Fruit fly (Drosophila melanogaster) whole organism, prepupa: ENCODE measurements around the gene CG14641.

Source experiments
- Blimp-1 ChIP-seq: fragments of 200-800 bp; sonication (Bioruptor generic); optimal IDR thresholded peaks from 3 replicates; lab custom pipeline; 2017; ENCODE audit warnings: missing biosample characterization, missing genetic modification characterization, mild to moderate bottlenecking, moderate library complexity, missing genetic modification reagents
- CG10631 ChIP-seq: fragments of 200-800 bp; sonication (Bioruptor generic); optimal IDR thresholded peaks from 2 replicates; lab custom pipeline; 2016; ENCODE audit warnings: missing biosample characterization, missing genetic modification characterization
- CG11294 ChIP-seq: fragments of 200-800 bp; sonication (Bioruptor generic); IDR thresholded peaks from 2 replicates; pipeline ENCODE4 v1.3.6; 2022; ENCODE audit warnings: missing biosample characterization, missing genetic modification characterization
- CG11762 ChIP-seq: fragments of 200-800 bp; sonication (Bioruptor generic); optimal IDR thresholded peaks from 3 replicates; lab custom pipeline; 2016; ENCODE audit warnings: missing biosample characterization, missing genetic modification characterization; ENCODE audit not compliant: insufficient read depth
- CG11902 ChIP-seq: fragments of 200-800 bp; sonication (Bioruptor generic); optimal IDR thresholded peaks from 3 replicates; lab custom pipeline; 2016; ENCODE audit warnings: missing biosample characterization, missing genetic modification characterization
- CG31627 ChIP-seq: fragments of 200-800 bp; sonication (Bioruptor generic); optimal IDR thresholded peaks from 3 replicates; lab custom pipeline; 2016; ENCODE audit warnings: missing biosample characterization, missing genetic modification characterization
- CG32006 ChIP-seq: fragments of 200-800 bp; sonication (Bioruptor generic); optimal IDR thresholded peaks from 3 replicates; lab custom pipeline; 2017; ENCODE audit warnings: missing biosample characterization, mild to moderate bottlenecking, missing genetic modification characterization
- CG6276 ChIP-seq: fragments of 200-800 bp; sonication (Bioruptor generic); optimal IDR thresholded peaks from 2 replicates; lab custom pipeline; 2017; ENCODE audit warnings: missing biosample characterization, mild to moderate bottlenecking, missing genetic modification characterization
- CG6792 ChIP-seq: fragments of 200-800 bp; sonication (Bioruptor generic); optimal IDR thresholded peaks from 3 replicates; lab custom pipeline; 2016; ENCODE audit warnings: missing biosample characterization, missing genetic modification characterization
- CG6854 ChIP-seq: fragments of 200-800 bp; sonication (Bioruptor generic); optimal IDR thresholded peaks from 2 replicates; lab custom pipeline; 2017; ENCODE audit warnings: missing biosample characterization, mild to moderate bottlenecking, missing genetic modification characterization
- CG7368 ChIP-seq: fragments of 200-800 bp; sonication (Bioruptor generic); optimal IDR thresholded peaks from 3 replicates; lab custom pipeline; 2016; ENCODE audit warnings: missing biosample characterization, missing genetic modification characterization
- CG8119 ChIP-seq: fragments of 200-800 bp; sonication (Bioruptor generic); IDR thresholded peaks from 3 replicates; pipeline ENCODE4 v1.3.6; 2022; ENCODE audit warnings: missing biosample characterization, missing genetic modification characterization
- CG8319 ChIP-seq: fragments of 200-800 bp; sonication (Bioruptor generic); optimal IDR thresholded peaks from 3 replicates; lab custom pipeline; 2016; ENCODE audit warnings: missing biosample characterization, missing genetic modification characterization
- CG8632 ChIP-seq: fragments of 200-800 bp; sonication (Bioruptor generic); optimal IDR thresholded peaks from 3 replicates; lab custom pipeline; 2016; ENCODE audit warnings: missing biosample characterization, missing genetic modification characterization
- CG9139 ChIP-seq: fragments of 200-800 bp; sonication (Bioruptor generic); optimal IDR thresholded peaks from 3 replicates; lab custom pipeline; 2017; ENCODE audit warnings: missing biosample characterization, mild to moderate bottlenecking, missing genetic modification characterization
- Eip75B ChIP-seq: fragments of 200-800 bp; sonication (Bioruptor generic); optimal IDR thresholded peaks from 3 replicates; lab custom pipeline; 2016; ENCODE audit warnings: missing biosample characterization, missing genetic modification characterization
- Eip78C ChIP-seq: fragments of 200-800 bp; sonication (Bioruptor generic); peaks from one replicate; lab custom pipeline; 2016; ENCODE audit warnings: missing biosample characterization, missing genetic modification characterization
- Eip93F ChIP-seq: fragments of 200-800 bp; sonication (Bioruptor generic); optimal IDR thresholded peaks from 2 replicates; lab custom pipeline; 2016; ENCODE audit warnings: missing biosample characterization, mild to moderate bottlenecking, missing genetic modification characterization
- Ets21C ChIP-seq: fragments of 200-800 bp; sonication (Bioruptor generic); optimal IDR thresholded peaks from 3 replicates; lab custom pipeline; 2016; ENCODE audit warnings: missing biosample characterization, missing genetic modification characterization
- Ets96B ChIP-seq: fragments of 200-800 bp; optimal IDR thresholded peaks from 2 replicates; lab custom pipeline; 2019; ENCODE audit warnings: missing biosample characterization, mild to moderate bottlenecking, missing genetic modification characterization, moderate library complexity
- Hr38 ChIP-seq: sonication (Bioruptor generic); optimal IDR thresholded peaks from 2 replicates; lab custom pipeline; 2016; ENCODE audit warnings: missing biosample characterization, missing genetic modification characterization
- Hr39 ChIP-seq: fragments of 200-800 bp; sonication (Bioruptor generic); optimal IDR thresholded peaks from 2 replicates; lab custom pipeline; 2016; ENCODE audit warnings: missing biosample characterization, missing genetic modification characterization
- Hr4 ChIP-seq: fragments of 200-800 bp; sonication (Bioruptor generic); optimal IDR thresholded peaks from 3 replicates; lab custom pipeline; 2016; ENCODE audit warnings: missing biosample characterization, missing genetic modification characterization
- Lpt ChIP-seq: fragments of 200-800 bp; sonication (Bioruptor generic); optimal IDR thresholded peaks from 3 replicates; lab custom pipeline; 2016; ENCODE audit warnings: missing biosample characterization, missing genetic modification characterization
- Met ChIP-seq: fragments of 200-800 bp; sonication (Bioruptor generic); optimal IDR thresholded peaks from 3 replicates; lab custom pipeline; 2016; ENCODE audit warnings: missing biosample characterization, missing genetic modification characterization
- OdsH ChIP-seq: fragments of 200-800 bp; sonication (Bioruptor generic); optimal IDR thresholded peaks from 3 replicates; lab custom pipeline; 2016; ENCODE audit warnings: missing biosample characterization, missing genetic modification characterization
- Smox ChIP-seq: fragments of 200-800 bp; sonication (Bioruptor generic); optimal IDR thresholded peaks from 3 replicates; lab custom pipeline; 2016; ENCODE audit warnings: missing biosample characterization, missing genetic modification characterization
- Sox102F ChIP-seq: fragments of 200-800 bp; sonication (Bioruptor generic); optimal IDR thresholded peaks from 2 replicates; lab custom pipeline; 2016; ENCODE audit warnings: missing biosample characterization, mild to moderate bottlenecking, missing genetic modification characterization
- Sox14 ChIP-seq: fragments of 200-800 bp; sonication (Bioruptor generic); optimal IDR thresholded peaks from 3 replicates; lab custom pipeline; 2016; ENCODE audit warnings: missing biosample characterization, missing genetic modification characterization
- Sox15 ChIP-seq: fragments of 200-800 bp; sonication (Bioruptor generic); optimal IDR thresholded peaks from 3 replicates; lab custom pipeline; 2016; ENCODE audit warnings: missing biosample characterization, missing genetic modification characterization
- acj6 ChIP-seq: fragments of 200-800 bp; sonication (Bioruptor generic); optimal IDR thresholded peaks from 3 replicates; lab custom pipeline; 2016; ENCODE audit warnings: missing biosample characterization, missing genetic modification characterization
- cyc ChIP-seq: fragments of 200-800 bp; sonication (Bioruptor generic); optimal IDR thresholded peaks from 3 replicates; lab custom pipeline; 2016; ENCODE audit warnings: missing biosample characterization, missing genetic modification characterization
- dac ChIP-seq: fragments of 200-800 bp; sonication (Bioruptor generic); optimal IDR thresholded peaks from 2 replicates; lab custom pipeline; 2017; ENCODE audit warnings: missing biosample characterization, mild to moderate bottlenecking, missing genetic modification characterization
- dsx ChIP-seq: fragments of 200-800 bp; optimal IDR thresholded peaks from 3 replicates; lab custom pipeline; 2019; ENCODE audit warnings: missing biosample characterization, mild to moderate bottlenecking, missing genetic modification characterization, moderate library complexity; ENCODE audit not compliant: poor library complexity, severe bottlenecking
- eg ChIP-seq: fragments of 200-800 bp; sonication (Bioruptor generic); IDR thresholded peaks from 3 replicates; pipeline ENCODE4 v1.3.6; 2022; ENCODE audit warnings: missing biosample characterization, missing genetic modification characterization
- esn ChIP-seq: fragments of 200-800 bp; sonication (Bioruptor generic); optimal IDR thresholded peaks from 2 replicates; lab custom pipeline; 2016; ENCODE audit warnings: missing biosample characterization, mild to moderate bottlenecking, missing genetic modification characterization, moderate library complexity
- fkh ChIP-seq: fragments of 200-800 bp; sonication (Bioruptor generic); optimal IDR thresholded peaks from 3 replicates; lab custom pipeline; 2017; ENCODE audit warnings: missing biosample characterization, mild to moderate bottlenecking, missing genetic modification characterization, moderate library complexity
- lz ChIP-seq: fragments of 200-800 bp; sonication (Bioruptor generic); optimal IDR thresholded peaks from 3 replicates; lab custom pipeline; 2016; ENCODE audit warnings: missing biosample characterization, missing genetic modification characterization
- net ChIP-seq: fragments of 200-800 bp; sonication (Bioruptor generic); optimal IDR thresholded peaks from 3 replicates; lab custom pipeline; 2016; ENCODE audit warnings: missing biosample characterization, missing genetic modification characterization
- spab ChIP-seq: fragments of 200-800 bp; sonication (Bioruptor generic); optimal IDR thresholded peaks from 2 replicates; lab custom pipeline; 2017; ENCODE audit warnings: missing biosample characterization, mild to moderate bottlenecking, missing genetic modification characterization, missing genetic modification reagents
- svp ChIP-seq: fragments of 200-800 bp; sonication (Bioruptor generic); peaks from one replicate; lab custom pipeline; 2016; ENCODE audit warnings: missing biosample characterization, missing genetic modification characterization
- topi ChIP-seq: fragments of 200-800 bp; sonication (Bioruptor generic); optimal IDR thresholded peaks from 3 replicates; lab custom pipeline; 2016; ENCODE audit warnings: missing biosample characterization, missing genetic modification characterization
- vri ChIP-seq: fragments of 200-800 bp; sonication (Bioruptor generic); optimal IDR thresholded peaks from 3 replicates; lab custom pipeline; 2016; ENCODE audit warnings: missing biosample characterization, mild to moderate bottlenecking, missing genetic modification characterization

Gene CG14641

dm6 chr3R:4268339-4268738 lies 36.2 kb upstream of the CG14641 start:
- TF ChIP-seq CG8632 (GFP tag; lab: Kevin White, UChicago) (no peak), svp (GFP tag; lab: Kevin White, UChicago) (peak; percentile 10)

DNA sequence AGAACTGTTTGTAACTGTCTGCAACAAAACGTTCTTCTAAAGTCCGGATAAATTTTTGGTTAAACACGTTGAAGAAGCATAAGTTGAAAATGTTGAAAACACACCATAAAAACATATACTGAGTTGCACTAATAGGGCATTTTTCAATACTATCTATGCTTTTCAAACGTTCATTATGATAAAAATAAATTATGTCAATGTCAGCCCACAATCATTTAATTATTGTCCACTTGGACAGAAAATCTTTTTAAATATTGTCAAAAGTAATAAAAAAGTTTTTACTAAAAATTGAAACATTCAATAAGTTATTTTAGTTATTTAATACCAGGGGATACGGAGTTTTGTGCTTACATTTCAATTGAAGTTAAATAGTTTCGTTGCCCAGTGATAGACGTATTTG lies 34.3 kb upstream of the CG14641 start, which contains the start of gene CG1092:
Gene CG1092 (plus strand): TSS at position 301 of the 400 bp plus-strand sequence.
- no peak for TF ChIP-seq CG9139 (GFP tag; lab: Kevin White, UChicago)
- TF ChIP-seq topi (GFP tag; lab: Kevin White, UChicago), result no peak
- no peak for TF ChIP-seq Eip75B
- TF ChIP-seq esn (GFP tag; lab: Kevin White, UChicago), result no peak
- TF ChIP-seq Blimp-1 (GFP tag; lab: Kevin White, UChicago), result no peak
- TF ChIP-seq eg (GFP tag; lab: Robert Waterston, UW), result no peak
- TF ChIP-seq Ets21C (GFP tag; lab: Kevin White, UChicago), result no peak
- peak; percentile 52 for TF ChIP-seq Eip78C (GFP tag; lab: Kevin White, UChicago)
- TF ChIP-seq spab (GFP tag; lab: Kevin White, UChicago), result no peak
- no peak for TF ChIP-seq CG10631 (GFP tag; lab: Kevin White, UChicago)
- peak; percentile 35 for TF ChIP-seq CG32006 (GFP tag; lab: Kevin White, UChicago)
- TF ChIP-seq, all 60 proteins: peak for 2

DNA sequence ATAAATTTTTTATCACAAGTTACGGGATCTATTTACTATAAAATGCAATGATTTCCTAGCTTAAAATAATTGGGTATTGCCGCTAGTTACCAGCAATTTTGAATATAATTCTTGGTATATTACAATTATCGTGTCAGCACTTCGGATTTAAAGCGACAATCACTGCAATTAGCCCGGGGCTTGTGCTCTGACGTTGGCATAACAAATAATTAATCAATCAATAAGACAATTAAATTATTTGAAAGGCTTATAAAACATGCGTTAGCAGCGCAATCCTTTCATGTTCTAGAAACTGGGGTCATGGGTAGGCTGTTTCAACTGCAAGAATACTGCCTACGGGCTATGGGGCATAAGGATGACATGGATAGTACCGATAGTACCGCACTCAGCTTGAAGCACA lies 24.5 kb upstream of the CG14641 start, which contains the start of gene Or82a:
Gene Or82a (plus strand): TSS at position 301 of the 400 bp plus-strand sequence.
- TF ChIP-seq Eip93F (GFP tag; lab: Kevin White, UChicago) (no peak), topi (GFP tag; lab: Kevin White, UChicago) (no peak), CG11294 (GFP tag; lab: Robert Waterston, UW) (no peak), Met (GFP tag; lab: Kevin White, UChicago) (no peak), CG6792 (GFP tag; lab: Kevin White, UChicago) (no peak), CG8119 (no peak), CG7368 (GFP tag; lab: Kevin White, UChicago) (no peak), fkh (no peak), Hr39 (GFP tag; lab: Kevin White, UChicago) (no peak), lz (no peak), net (GFP tag; lab: Kevin White, UChicago) (no peak), CG10631 (GFP tag; lab: Kevin White, UChicago) (no peak), OdsH (GFP tag; lab: Kevin White, UChicago) (no peak), CG11762 (no peak)

dm6 chr3R:4254408-4254807 lies 22.3 kb upstream of the CG14641 start, which contains the start of gene TwdlV:
Gene TwdlV, plus strand, starts transcription at chr3R:4254708.
- no peak for TF ChIP-seq Sox14 (GFP tag; lab: Kevin White, UChicago)
- no peak for TF ChIP-seq Hr4 (GFP tag; lab: Kevin White, UChicago)
- TF ChIP-seq CG31627 (GFP tag; lab: Kevin White, UChicago), result no peak
- TF ChIP-seq Hr38, result no peak
- no peak for TF ChIP-seq Blimp-1 (GFP tag; lab: Kevin White, UChicago)
- TF ChIP-seq CG6276 (GFP tag; lab: Kevin White, UChicago), result no peak
- no peak for TF ChIP-seq Lpt (GFP tag; lab: Kevin White, UChicago)
- no peak for TF ChIP-seq Smox (GFP tag; lab: Kevin White, UChicago)
- TF ChIP-seq dsx (GFP tag; lab: Kevin White, UChicago), result no peak
- TF ChIP-seq CG8119, result no peak
- no peak for TF ChIP-seq Met (GFP tag; lab: Kevin White, UChicago)
- TF ChIP-seq Hr39 (GFP tag; lab: Kevin White, UChicago), result no peak
- TF ChIP-seq CG10631 (GFP tag; lab: Kevin White, UChicago), result no peak
- TF ChIP-seq dac (GFP tag; lab: Kevin White, UChicago), result no peak

dm6 chr3R:4252943-4253342 lies 20.8 kb upstream of the CG14641 start, which contains the start of gene CG14644:
Gene CG14644, minus strand, starts transcription at chr3R:4253043.
- TF ChIP-seq Sox102F (GFP tag; lab: Kevin White, UChicago), result no peak
- no peak for TF ChIP-seq Eip75B
- TF ChIP-seq Sox15 (GFP tag; lab: Kevin White, UChicago), result no peak
- TF ChIP-seq Ets96B, result no peak
- TF ChIP-seq lz, result no peak
- no peak for TF ChIP-seq Smox (GFP tag; lab: Kevin White, UChicago)
- no peak for TF ChIP-seq eg (GFP tag; lab: Robert Waterston, UW)
- no peak for TF ChIP-seq CG6854 (GFP tag; lab: Kevin White, UChicago)
- no peak for TF ChIP-seq svp (GFP tag; lab: Kevin White, UChicago)
- TF ChIP-seq Ets21C (GFP tag; lab: Kevin White, UChicago), result no peak
- TF ChIP-seq CG8632 (GFP tag; lab: Kevin White, UChicago), result no peak
- no peak for TF ChIP-seq net (GFP tag; lab: Kevin White, UChicago)
- no peak for TF ChIP-seq vri
- TF ChIP-seq acj6, result no peak
- TF ChIP-seq cyc (GFP tag; lab: Kevin White, UChicago), result no peak
- no peak for TF ChIP-seq CG11902
- no peak for TF ChIP-seq Sox14 (GFP tag; lab: Kevin White, UChicago)
- no peak for TF ChIP-seq CG8319 (GFP tag; lab: Kevin White, UChicago)
- TF ChIP-seq, all 60 proteins: peak for 0
